Fruit fly (Drosophila melanogaster) whole organism, embryonic: ENCODE measurements around the gene CG5968.
A peak's percentile ranks its signal among the peaks of the same experiment; 100 is the strongest.

Experiments used
- Ada2b ChIP-seq: fragments of 200-800 bp; sonication (Bioruptor generic); IDR thresholded peaks from 2 replicates; pipeline ENCODE4 v1.3.6; 2022; ENCODE audit warnings: missing biosample characterization, missing genetic modification characterization
- CG11504 ChIP-seq: fragments of 200-800 bp; sonication (Bioruptor generic); optimal IDR thresholded peaks from 3 replicates; lab custom pipeline; 2019; ENCODE audit warnings: missing biosample characterization, mild to moderate bottlenecking, missing genetic modification characterization, moderate library complexity
- CG12071 ChIP-seq: fragments of 200-800 bp; sonication (Bioruptor generic); optimal IDR thresholded peaks from 3 replicates; lab custom pipeline; 2018; ENCODE audit warnings: missing biosample characterization, mild to moderate bottlenecking, missing genetic modification characterization
- CG12942 ChIP-seq: fragments of 200-800 bp; sonication (Bioruptor generic); optimal IDR thresholded peaks from 3 replicates; lab custom pipeline; 2016; ENCODE audit warnings: missing biosample characterization, missing genetic modification characterization
- CG15514 ChIP-seq: fragments of 200-800 bp; sonication (Bioruptor generic); optimal IDR thresholded peaks from 3 replicates; lab custom pipeline; 2017; ENCODE audit warnings: missing biosample characterization, missing genetic modification characterization, mild to moderate bottlenecking, moderate library complexity, missing genetic modification reagents
- CG16779 ChIP-seq: fragments of 200-800 bp; sonication (Bioruptor generic); IDR thresholded peaks from 2 replicates; pipeline ENCODE4 v1.3.6; 2022; ENCODE audit warnings: missing biosample characterization, missing genetic modification characterization
- CG18262 ChIP-seq: fragments of 200-800 bp; optimal IDR thresholded peaks from 3 replicates; lab custom pipeline; 2019; ENCODE audit warnings: missing biosample characterization, mild to moderate bottlenecking, missing genetic modification characterization, moderate library complexity
- CG2129 ChIP-seq: fragments of 200-800 bp; sonication (Bioruptor generic); IDR thresholded peaks from 2 replicates; pipeline ENCODE4 v1.3.6; 2022; ENCODE audit warnings: missing biosample characterization, missing genetic modification characterization; ENCODE audit not compliant: partially characterized antibody
- CG2678 ChIP-seq: fragments of 200-800 bp; sonication (Bioruptor generic); optimal IDR thresholded peaks from 3 replicates; lab custom pipeline; 2019; ENCODE audit warnings: missing biosample characterization, mild to moderate bottlenecking, missing genetic modification characterization, moderate library complexity
- CG30020 ChIP-seq: fragments of 200-800 bp; optimal IDR thresholded peaks from 2 replicates; lab custom pipeline; 2019; ENCODE audit warnings: missing biosample characterization, mild to moderate bottlenecking, missing genetic modification characterization, moderate library complexity
- CG4360 ChIP-seq: fragments of 200-800 bp; sonication (Bioruptor generic); IDR thresholded peaks from 2 replicates; pipeline ENCODE4 v1.3.6; 2022; ENCODE audit warnings: missing biosample characterization, missing genetic modification characterization
- CG43689 ChIP-seq: fragments of 200-800 bp; sonication (Bioruptor generic); IDR thresholded peaks from 2 replicates; pipeline ENCODE4 v1.3.6; 2022; ENCODE audit warnings: missing biosample characterization, missing genetic modification characterization
- CG6272 ChIP-seq: fragments of 200-800 bp; sonication (Bioruptor generic); IDR thresholded peaks from 2 replicates; pipeline ENCODE4 v1.3.6; 2022; ENCODE audit warnings: missing biosample characterization, missing genetic modification characterization
- CG9437 ChIP-seq: fragments of 200-800 bp; sonication (Bioruptor generic); optimal IDR thresholded peaks from 2 replicates; lab custom pipeline; 2018; ENCODE audit warnings: missing biosample characterization, mild to moderate bottlenecking, missing genetic modification characterization
- Doc3 ChIP-seq: fragments of 200-800 bp; sonication (Bioruptor generic); IDR thresholded peaks from 3 replicates; pipeline ENCODE4 v1.3.6; 2022; ENCODE audit warnings: missing biosample characterization, missing genetic modification characterization; ENCODE audit not compliant: partially characterized antibody
- Drgx ChIP-seq: fragments of 200-800 bp; sonication (Bioruptor generic); IDR thresholded peaks from 2 replicates; pipeline ENCODE4 v1.3.6; 2022; ENCODE audit warnings: missing biosample characterization, missing genetic modification characterization
- ERR ChIP-seq: fragments of 200-800 bp; sonication (Bioruptor generic); optimal IDR thresholded peaks from 2 replicates; lab custom pipeline; 2016; ENCODE audit warnings: missing biosample characterization, missing genetic modification characterization
- HLH3B ChIP-seq: fragments of 200-800 bp; sonication (Bioruptor generic); IDR thresholded peaks from 2 replicates; pipeline ENCODE4 v1.3.6; 2022; ENCODE audit warnings: missing biosample characterization, missing genetic modification characterization
- HLH54F ChIP-seq: fragments of 200-800 bp; sonication (Bioruptor generic); optimal IDR thresholded peaks from 3 replicates; lab custom pipeline; 2016; ENCODE audit warnings: missing biosample characterization, missing genetic modification characterization
- Lim3 ChIP-seq: fragments of 200-800 bp; sonication (Bioruptor generic); IDR thresholded peaks from 2 replicates; pipeline ENCODE4 v1.3.6; 2022; ENCODE audit warnings: missing biosample characterization, missing genetic modification characterization
- Med ChIP-seq: fragments of 200-800 bp; sonication (Bioruptor generic); peaks from one replicate; lab custom pipeline; 2016; ENCODE audit warnings: missing biosample characterization, missing genetic modification characterization, mild to moderate bottlenecking, inconsistent platforms, moderate library complexity
- Side ChIP-seq: fragments of 200-800 bp; sonication (Bioruptor generic); optimal IDR thresholded peaks from 2 replicates; lab custom pipeline; 2016; ENCODE audit warnings: missing biosample characterization, missing genetic modification characterization
- abd-A ChIP-seq: fragments of 200-800 bp; sonication (Bioruptor generic); optimal IDR thresholded peaks from 3 replicates; lab custom pipeline; 2019; ENCODE audit warnings: missing biosample characterization, mild to moderate bottlenecking, missing genetic modification characterization, moderate library complexity
- bbx ChIP-seq: fragments of 200-800 bp; sonication (Bioruptor generic); IDR thresholded peaks from 2 replicates; pipeline ENCODE4 v1.3.6; 2022; ENCODE audit warnings: missing biosample characterization, missing genetic modification characterization; ENCODE audit not compliant: partially characterized antibody
- br ChIP-seq: fragments of >200 bp; optimal IDR thresholded peaks from 2 replicates; lab custom pipeline; 2017
- bsh ChIP-seq, 2 experiments: fragments of 200-800 bp; sonication (Bioruptor generic); optimal IDR thresholded peaks; 2 replicates each; lab custom pipeline; 2017 to 2018; ENCODE audit warnings: mild to moderate bottlenecking in 2 of 2, missing biosample characterization in 2 of 2, missing genetic modification characterization in 2 of 2, moderate library complexity in 1 of 2
- chinmo ChIP-seq: fragments of 200-800 bp; sonication (Bioruptor generic); IDR thresholded peaks from 4 replicates; pipeline ENCODE4 v1.3.6; 2022; ENCODE audit warnings: missing biosample characterization, missing genetic modification characterization; ENCODE audit not compliant: partially characterized antibody
- ci ChIP-seq: fragments of 200-800 bp; sonication (Bioruptor generic); IDR thresholded peaks from 3 replicates; pipeline ENCODE4 v1.3.6; 2022; ENCODE audit warnings: missing biosample characterization, missing genetic modification characterization
- emc ChIP-seq: fragments of 200-800 bp; sonication (Bioruptor generic); optimal IDR thresholded peaks from 2 replicates; lab custom pipeline; 2016; ENCODE audit warnings: missing biosample characterization, missing genetic modification characterization
- eve ChIP-seq, 2 experiments: fragments of >200 bp; optimal IDR thresholded peaks; 2 replicates each; lab custom pipeline; 2017; ENCODE audit warnings: missing biosample characterization in 2 of 2, missing genetic modification characterization in 2 of 2
- ftz-f1 ChIP-seq: fragments of 200-800 bp; sonication (Bioruptor generic); optimal IDR thresholded peaks from 2 replicates; lab custom pipeline; 2016; ENCODE audit warnings: missing biosample characterization, missing genetic modification characterization
- h ChIP-seq: fragments of >200 bp; optimal IDR thresholded peaks from 2 replicates; lab custom pipeline; 2017
- insv ChIP-seq, 2 experiments: fragments of 200-800 bp; sonication (Bioruptor generic); optimal IDR thresholded peaks; 3 replicates each; lab custom pipeline; 2016 to 2018; ENCODE audit warnings: missing biosample characterization in 2 of 2, missing genetic modification characterization in 2 of 2
- nom ChIP-seq: fragments of 200-800 bp; sonication (Bioruptor generic); optimal IDR thresholded peaks from 2 replicates; lab custom pipeline; 2017; ENCODE audit warnings: missing biosample characterization, missing genetic modification characterization, mild to moderate bottlenecking, moderate library complexity, missing genetic modification reagents
- p53 ChIP-seq: fragments of 200-800 bp; sonication (Bioruptor generic); optimal IDR thresholded peaks from 2 replicates; lab custom pipeline; 2016; ENCODE audit warnings: missing biosample characterization, missing genetic modification characterization
- phol ChIP-seq: fragments of 200-800 bp; sonication (Bioruptor generic); optimal IDR thresholded peaks from 3 replicates; lab custom pipeline; 2018; ENCODE audit warnings: missing biosample characterization, mild to moderate bottlenecking, missing genetic modification characterization, moderate library complexity
- row ChIP-seq: fragments of 200-800 bp; sonication (Bioruptor generic); IDR thresholded peaks from 3 replicates; pipeline ENCODE4 v1.3.6; 2022; ENCODE audit warnings: missing biosample characterization, missing genetic modification characterization
- sd ChIP-seq: fragments of 200-800 bp; sonication (Bioruptor generic); optimal IDR thresholded peaks from 3 replicates; lab custom pipeline; 2018; ENCODE audit warnings: missing biosample characterization, mild to moderate bottlenecking, missing genetic modification characterization, moderate library complexity
- sim ChIP-seq: fragments of 200-800 bp; sonication (Bioruptor generic); IDR thresholded peaks from 2 replicates; pipeline ENCODE4 v1.3.6; 2022; ENCODE audit warnings: missing biosample characterization, missing genetic modification characterization
- tna ChIP-seq: fragments of 200-800 bp; sonication (Bioruptor generic); IDR thresholded peaks from 2 replicates; pipeline ENCODE4 v1.3.6; 2022; ENCODE audit warnings: missing biosample characterization, missing genetic modification characterization; ENCODE audit not compliant: partially characterized antibody
- trh ChIP-seq: fragments of 200-800 bp; sonication (Bioruptor generic); optimal IDR thresholded peaks from 2 replicates; lab custom pipeline; 2016; ENCODE audit warnings: missing biosample characterization, missing genetic modification characterization
- vvl ChIP-seq: fragments of 200-800 bp; sonication (Bioruptor generic); IDR thresholded peaks from 2 replicates; pipeline ENCODE4 v1.3.6; 2022; ENCODE audit warnings: missing biosample characterization, missing genetic modification characterization
- wdn ChIP-seq: fragments of 200-800 bp; sonication (Bioruptor generic); IDR thresholded peaks from 2 replicates; pipeline ENCODE4 v1.3.6; 2022; ENCODE audit warnings: missing biosample characterization, missing genetic modification characterization
- zf30C ChIP-seq: fragments of 200-800 bp; sonication (Bioruptor generic); optimal IDR thresholded peaks from 3 replicates; lab custom pipeline; 2018; ENCODE audit warnings: missing biosample characterization, mild to moderate bottlenecking, missing genetic modification characterization

Gene CG5968

DNA sequence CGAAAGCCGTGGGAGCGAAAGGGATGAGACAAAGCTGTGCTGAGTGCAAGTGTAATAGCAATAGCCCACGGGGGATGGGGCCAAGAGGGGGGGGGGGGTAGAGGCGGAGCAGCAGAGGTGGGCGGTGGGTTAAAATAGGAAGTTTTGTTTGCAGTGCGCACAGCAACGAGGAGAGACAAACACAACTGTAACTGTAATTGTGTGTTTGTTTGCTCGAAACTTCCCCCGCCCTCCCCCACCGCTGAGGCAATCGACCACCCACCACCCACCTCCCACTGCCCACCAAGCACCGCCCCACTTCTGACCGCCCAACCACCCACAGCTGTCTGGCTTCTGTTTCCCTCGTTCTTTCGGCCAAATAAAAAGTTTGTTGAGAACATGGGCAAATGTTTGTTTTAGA lies 9.0 kb downstream of the CG5968 start (continued):
- TF ChIP-seq abd-A (tag; lab: Kevin White, UChicago) (peak; percentile 26), trh (GFP tag; lab: Kevin White, UChicago) (no peak), CG12942 (GFP tag; lab: Kevin White, UChicago) (no peak), HLH54F (GFP tag; lab: Kevin White, UChicago) (no peak), CG16779 (GFP tag; lab: Robert Waterston, UW) (0 out of 2 replicates have a peak, but pooled peaks have one; percentile 38), Ada2b (GFP tag; lab: Robert Waterston, UW) (peak; percentile 23; the same call in 1 of the 2 replicates), bbx (GFP tag; lab: Robert Waterston, UW) (no peak), br (lab: Kevin White, UChicago) (no peak)

DNA sequence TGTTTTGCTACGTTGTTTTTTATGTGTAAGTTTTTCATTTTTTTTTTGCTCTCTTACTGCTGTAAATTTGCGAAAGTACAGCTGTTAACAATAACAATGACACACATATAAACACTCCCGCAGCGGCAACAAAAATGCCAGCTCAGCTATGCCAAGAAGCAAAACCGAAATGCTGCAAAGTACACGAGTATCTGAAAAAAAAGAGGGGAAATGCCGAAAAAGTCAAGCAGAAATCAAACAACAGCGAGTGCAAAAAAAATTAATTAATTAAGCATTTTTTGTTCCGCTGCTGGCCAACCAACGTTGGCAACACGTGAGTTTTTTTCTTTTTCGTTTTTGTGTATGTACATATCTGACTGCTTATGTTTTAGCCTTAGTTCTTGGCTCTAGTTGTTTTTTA lies 10.8 kb downstream of the CG5968 start:
- TF ChIP-seq CG12071 (GFP tag; lab: Kevin White, UChicago) (no peak), wdn (GFP tag; lab: Robert Waterston, UW) (no peak), CG43689 (GFP tag; lab: Robert Waterston, UW) (no peak), ftz-f1 (GFP tag; lab: Kevin White, UChicago) (no peak), CG15514 (GFP tag; lab: Kevin White, UChicago) (no peak), HLH3B (GFP tag; lab: Robert Waterston, UW) (no peak), tna (GFP tag; lab: Robert Waterston, UW) (no peak), bsh (GFP tag; optimal IDR thresholded peaks at IDR 0.05; lab: Kevin White, UChicago) (no peak), zf30C (GFP tag; lab: Kevin White, UChicago) (no peak), ci (GFP tag; lab: Robert Waterston, UW) (no peak), CG2129 (GFP tag; lab: Robert Waterston, UW) (no peak)

DNA sequence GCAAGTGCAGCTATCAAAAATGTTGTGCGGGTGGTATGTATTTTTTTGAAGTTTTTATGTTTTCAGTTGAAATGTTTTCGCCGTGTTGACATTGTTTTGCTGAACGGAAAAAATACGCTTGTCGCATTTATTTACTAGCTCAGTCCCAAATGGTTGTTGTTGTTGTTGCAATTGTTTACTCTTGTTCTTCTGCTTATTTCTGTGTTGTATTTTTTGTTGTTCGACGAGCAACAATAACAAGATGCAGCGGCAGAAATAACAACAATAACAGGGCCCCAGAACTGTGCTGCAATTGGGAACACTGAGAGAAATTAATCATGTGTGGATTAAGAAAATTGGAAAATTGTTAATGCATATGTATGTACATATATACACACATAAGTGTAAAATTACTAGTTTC lies 11.6 kb downstream of the CG5968 start:
- 0 out of 3 replicates have a peak, but pooled peaks have one; percentile 20 for TF ChIP-seq ci (GFP tag; lab: Robert Waterston, UW)
- TF ChIP-seq CG4360, result peak; percentile 64
- TF ChIP-seq eve (GFP tag; optimal IDR thresholded peaks at IDR 0.05; lab: Kevin White, UChicago), result peak in 1 of 2 experiments; percentile 12
- TF ChIP-seq sd (tag; lab: Kevin White, UChicago), result no peak
- TF ChIP-seq sim (GFP tag; lab: Robert Waterston, UW), result 0 out of 2 replicates have a peak, but pooled peaks have one; percentile 38
- TF ChIP-seq, all 482 proteins: peak for 4

DNA sequence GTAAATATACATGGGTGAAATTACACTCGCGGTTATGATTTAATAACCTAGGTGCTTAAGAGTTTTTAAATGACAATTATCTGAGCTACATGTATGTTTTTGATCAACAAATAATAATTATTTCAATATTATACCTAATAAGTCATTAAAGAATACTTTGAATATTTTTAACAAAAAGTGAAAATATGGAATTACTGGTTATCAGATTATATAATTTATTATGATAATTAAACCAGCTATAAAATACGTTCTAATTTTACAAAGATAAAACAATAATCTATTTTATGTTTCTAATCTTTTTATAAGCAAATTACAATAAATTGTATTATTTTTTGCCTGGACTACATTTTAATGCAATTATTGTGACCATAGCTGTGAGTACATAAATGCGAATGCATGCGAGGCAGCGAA lies 12.7 kb downstream of the CG5968 start:
- TF ChIP-seq h (lab: Kevin White, UChicago), result no peak
- peak; percentile 34 for TF ChIP-seq CG11504
- TF ChIP-seq emc (GFP tag; lab: Kevin White, UChicago), result no peak
- TF ChIP-seq phol (tag; lab: Kevin White, UChicago), result peak; percentile 17
- TF ChIP-seq Doc3 (GFP tag; lab: Robert Waterston, UW), result no peak
- TF ChIP-seq CG18262 (tag; lab: Kevin White, UChicago), result peak; percentile 27
- no peak for TF ChIP-seq CG9437 (GFP tag; lab: Kevin White, UChicago)
- TF ChIP-seq CG2678 (tag; lab: Kevin White, UChicago), result peak; percentile 30

- TF ChIP-seq CG6272 (no peak), Drgx (peak; percentile 10; the same call in 1 of the 2 replicates), CG15514 (GFP tag; lab: Kevin White, UChicago) (peak; percentile 27), Side (GFP tag; lab: Kevin White, UChicago) (no peak), p53 (GFP tag; lab: Kevin White, UChicago) (no peak), tna (GFP tag; lab: Robert Waterston, UW) (no peak), row (GFP tag; lab: Robert Waterston, UW) (no peak), ci (GFP tag; lab: Robert Waterston, UW) (peak; percentile 43; the same call in 1 of the 3 replicates), CG30020 (tag; lab: Kevin White, UChicago) (no peak), phol (tag; lab: Kevin White, UChicago) (no peak), chinmo (0 out of 4 replicates have a peak, but pooled peaks have one; percentile 52), insv (GFP tag; optimal IDR thresholded peaks at IDR 0.05; lab: Kevin White, UChicago) (no peak), nom (GFP tag; lab: Kevin White, UChicago) (peak; percentile 82), ERR (GFP tag; lab: Kevin White, UChicago) (no peak), Lim3 (GFP tag; lab: Robert Waterston, UW) (no peak), vvl (GFP tag; lab: Robert Waterston, UW) (0 out of 2 replicates have a peak, but pooled peaks have one; percentile 27), Med (GFP tag; lab: Kevin White, UChicago) (peak; percentile 9)
Measured at dm6 chr2L:16536501-16536900, 13.3 kb downstream of the CG5968 start.
